Fruit fly (Drosophila melanogaster) whole organism: ENCODE data around the gene Acp29AB.

ENCODE experiments used
- CG8478 ChIP-seq: fragments of >200 bp; optimal IDR thresholded peaks from 2 replicates; lab custom pipeline; 2018; ENCODE audit warnings: inconsistent platforms
- EcR ChIP-seq, 2 experiments: fragments of >200 bp; optimal IDR thresholded peaks; 2 replicates each; lab custom pipeline; 2017; ENCODE audit warnings: missing biosample characterization in 2 of 2, missing genetic modification characterization in 2 of 2, missing genetic modification reagents in 2 of 2
- pan ChIP-seq: fragments of >200 bp; optimal IDR thresholded peaks from 2 replicates; lab custom pipeline; 2017
- psq ChIP-seq: fragments of >200 bp; optimal IDR thresholded peaks from 2 replicates; lab custom pipeline; 2017
- usp ChIP-seq: fragments of >200 bp; optimal IDR thresholded peaks from 2 replicates; lab custom pipeline; 2017; ENCODE audit warnings: missing biosample characterization, missing genetic modification characterization, mixed read lengths

dm6 chr2L:8425962-8426759 lies 33.1 kb upstream of the Acp29AB start:
- TF ChIP-seq EcR (GFP tag; optimal IDR thresholded peaks at IDR 0.05; lab: Kevin White, UChicago): no peak
- no peak for TF ChIP-seq pan (lab: Kevin White, UChicago)
- no peak for TF ChIP-seq psq (lab: Kevin White, UChicago)
- no peak for TF ChIP-seq usp
- no peak for TF ChIP-seq CG8478 (lab: Kevin White, UChicago)
